Worm (Caenorhabditis elegans) whole organism, mixed stage, embryonic: ENCODE measurements around the gene srt-39.

ENCODE experiments used
- nhr-76 ChIP-seq: sonication (generic microtip); optimal IDR thresholded peaks from 2 replicates; lab custom pipeline; 2017; ENCODE audit warnings: missing biosample characterization, missing genetic modification characterization
- snpc-4 ChIP-seq: fragments of 150-350 bp; optimal IDR thresholded peaks from 2 replicates; lab custom pipeline; 2014; ENCODE audit warnings: missing biosample characterization, missing genetic modification characterization
- unc-39 ChIP-seq: fragments of 150-350 bp; optimal IDR thresholded peaks from 2 replicates; lab custom pipeline; 2014; ENCODE audit warnings: missing biosample characterization, missing genetic modification characterization
- unc-62 ChIP-seq: fragments of 150-350 bp; optimal IDR thresholded peaks from 2 replicates; lab custom pipeline; 2014; ENCODE audit warnings: missing biosample characterization, missing genetic modification reagents, missing genetic modification characterization

- no peak for TF ChIP-seq nhr-76 (tag; lab: Kevin White, UChicago)
- no peak for TF ChIP-seq unc-62
- TF ChIP-seq unc-39 (tag; lab: Kevin White, UChicago) = no peak
- TF ChIP-seq snpc-4 (tag; lab: Kevin White, UChicago) = no peak
These were observed 47.7 kb downstream of the srt-39 start for ce11 chrV:12532369-12532768.
